Fruit fly (Drosophila melanogaster) whole organism, adult: ENCODE data around the gene CG42390.

Experiments
- CG11617 ChIP-seq: fragments of 200-800 bp; sonication (Bioruptor generic); optimal IDR thresholded peaks from 2 replicates; lab custom pipeline; 2017; ENCODE audit warnings: mild to moderate bottlenecking, missing biosample characterization, missing genetic modification reagents, missing genetic modification characterization
- CG12768 ChIP-seq: fragments of 200-800 bp; sonication (Bioruptor generic); optimal IDR thresholded peaks from 2 replicates; lab custom pipeline; 2017; ENCODE audit warnings: missing biosample characterization, missing genetic modification characterization, mild to moderate bottlenecking, moderate library complexity, missing genetic modification reagents
- CG1620 ChIP-seq: fragments of 200-800 bp; sonication (Bioruptor generic); optimal IDR thresholded peaks from 2 replicates; lab custom pipeline; 2016; ENCODE audit warnings: missing biosample characterization, missing genetic modification characterization
- CG33017 ChIP-seq: fragments of 200-800 bp; sonication (Bioruptor generic); optimal IDR thresholded peaks from 2 replicates; lab custom pipeline; 2018; ENCODE audit warnings: missing biosample characterization, mild to moderate bottlenecking, missing genetic modification characterization, moderate library complexity
- CG5204 ChIP-seq: fragments of 200-800 bp; sonication (Bioruptor generic); optimal IDR thresholded peaks from 2 replicates; lab custom pipeline; 2016; ENCODE audit warnings: missing biosample characterization, missing genetic modification characterization
- CG7045 ChIP-seq: fragments of 200-800 bp; sonication (Bioruptor generic); optimal IDR thresholded peaks from 2 replicates; lab custom pipeline; 2017; ENCODE audit warnings: missing biosample characterization, mild to moderate bottlenecking, missing genetic modification characterization
- Clk ChIP-seq: fragments of 200-800 bp; sonication (Bioruptor generic); optimal IDR thresholded peaks from 2 replicates; lab custom pipeline; 2017; ENCODE audit warnings: missing biosample characterization, missing genetic modification characterization
- Crg-1 ChIP-seq: fragments of 200-800 bp; sonication (Bioruptor generic); optimal IDR thresholded peaks from 2 replicates; lab custom pipeline; 2016; ENCODE audit warnings: missing biosample characterization, missing genetic modification characterization
- kay ChIP-seq: fragments of 200-800 bp; sonication (Bioruptor generic); peaks from one replicate; lab custom pipeline; 2016; ENCODE audit warnings: missing biosample characterization, missing genetic modification characterization, borderline replicate concordance
- tj ChIP-seq: fragments of 200-800 bp; sonication (Bioruptor generic); optimal IDR thresholded peaks from 3 replicates; lab custom pipeline; 2017; ENCODE audit warnings: missing biosample characterization, mild to moderate bottlenecking, missing genetic modification characterization, moderate library complexity

DNA sequence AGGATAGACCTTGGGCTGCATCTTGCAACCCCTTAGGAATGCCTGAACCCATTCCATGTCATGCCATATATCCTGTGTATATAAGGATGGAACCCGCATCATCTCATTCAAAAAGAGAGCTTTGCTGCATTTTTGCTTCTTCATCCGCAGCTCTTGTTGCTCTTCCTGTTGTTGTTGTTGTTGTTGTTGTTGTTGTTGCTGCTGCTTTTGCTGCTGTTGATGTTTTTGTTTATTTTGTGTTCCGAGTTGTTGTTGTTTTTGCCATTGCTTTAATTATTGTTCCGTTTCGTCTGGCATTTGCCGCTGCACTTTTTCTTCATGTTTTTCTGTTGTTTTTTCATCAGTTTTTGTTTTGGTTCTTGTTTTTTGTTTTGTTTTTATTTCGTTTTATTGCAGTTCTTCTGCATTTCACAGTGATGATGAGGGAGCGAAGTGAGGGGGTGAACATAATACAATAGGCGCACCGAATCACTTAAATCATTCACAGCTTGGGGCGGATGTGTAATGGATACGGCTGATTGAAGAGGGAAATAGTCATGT is 20.1 kb downstream of the CG42390 start:
- TF ChIP-seq CG11617 (GFP tag; lab: Kevin White, UChicago) (no peak), CG5204 (GFP tag; lab: Kevin White, UChicago) (no peak), CG33017 (tag; lab: Kevin White, UChicago) (no peak), CG7045 (GFP tag; lab: Kevin White, UChicago) (no peak), CG12768 (no peak), tj (GFP tag; lab: Kevin White, UChicago) (no peak), CG1620 (GFP tag; lab: Kevin White, UChicago) (no peak), Crg-1 (GFP tag; lab: Kevin White, UChicago) (no peak), Clk (no peak), kay (GFP tag; lab: Kevin White, UChicago) (no peak)
